Fruit fly (Drosophila melanogaster): ENCODE measurements around the gene eg.

The eg gene

DNA sequence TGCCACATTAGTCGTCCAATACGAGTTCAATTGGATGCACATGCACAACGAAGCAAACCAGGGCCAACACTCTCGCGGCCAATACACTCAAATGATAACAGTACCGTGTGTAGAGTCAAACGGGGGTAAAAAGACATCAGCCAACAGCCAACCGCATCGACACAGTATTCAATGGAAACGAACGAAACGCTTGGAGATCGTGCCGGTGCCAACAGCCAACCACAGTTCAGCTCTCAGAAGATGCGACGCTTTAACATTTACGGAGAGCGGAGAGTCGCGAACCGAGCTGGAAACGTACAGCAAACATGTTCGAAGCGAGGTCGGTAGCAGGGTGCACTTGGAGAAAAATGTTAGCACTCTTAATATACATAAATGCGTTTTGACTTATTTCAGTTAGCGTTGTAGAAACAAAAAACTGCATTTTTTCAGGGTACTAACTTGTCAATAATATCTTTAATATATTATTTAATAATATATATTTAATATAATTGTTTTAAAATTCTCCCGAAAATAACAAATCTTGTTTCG lies 436 bp upstream of the eg start (continued):
- TF ChIP-seq CG33557 (GFP tag; optimal IDR thresholded peaks at IDR 0.05) (peak; percentile 57), repo (GFP tag; optimal IDR thresholded peaks at IDR 0.05) (no peak), shn (GFP tag; optimal IDR thresholded peaks at IDR 0.05) (no peak), Camta (GFP tag; optimal IDR thresholded peaks at IDR 0.05) (no peak), fru (optimal IDR thresholded peaks at IDR 0.05) (no peak), NC2α (GFP tag; optimal IDR thresholded peaks at IDR 0.05) (no peak), Sox102F (GFP tag; optimal IDR thresholded peaks at IDR 0.05) (peak; percentile 77), grau (tag; optimal IDR thresholded peaks at IDR 0.05) (peak; percentile 71), esg (GFP tag; conservative IDR thresholded peaks at IDR 0.05) (peak; percentile 65), az2 (GFP tag; optimal IDR thresholded peaks at IDR 0.05) (peak; percentile 67), CG12104 (GFP tag; optimal IDR thresholded peaks at IDR 0.05) (no peak), pan (optimal IDR thresholded peaks at IDR 0.05) (no peak), pan (GFP tag; optimal IDR thresholded peaks at IDR 0.05 in 1 of 2, IDR thresholded peaks at IDR 0.05 in 1 of 2) (peak in 1 of 2 experiments; percentile 69), Neu2 (GFP tag; optimal IDR thresholded peaks at IDR 0.05; ENCODE audit: borderline replicate concordance) (no peak), CG2875 (GFP tag; optimal IDR thresholded peaks at IDR 0.05) (peak; percentile 43), Dfd (GFP tag; optimal IDR thresholded peaks at IDR 0.05) (no peak), CG5245 (GFP tag; optimal IDR thresholded peaks at IDR 0.05) (peak; percentile 15), CG11723 (GFP tag; optimal IDR thresholded peaks at IDR 0.05) (peak; percentile 47), ftz-f1 (GFP tag; optimal IDR thresholded peaks at IDR 0.05) (no peak), sug (tag; optimal IDR thresholded peaks at IDR 0.05) (no peak), CG6813 (GFP tag; optimal IDR thresholded peaks at IDR 0.05) (peak; percentile 2), chif (GFP tag; optimal IDR thresholded peaks at IDR 0.05) (no peak), E2f1 (GFP tag; IDR thresholded peaks at IDR 0.05) (peak; percentile 52; the same call in 1 of the 2 replicates), CG13296 (GFP tag; optimal IDR thresholded peaks at IDR 0.05) (no peak), CG18599 (GFP tag; optimal IDR thresholded peaks at IDR 0.05) (no peak), nom (GFP tag; optimal IDR thresholded peaks at IDR 0.05) (no peak), CG17829 (tag; optimal IDR thresholded peaks at IDR 0.05) (peak; percentile 80), CG6272 (GFP tag; IDR thresholded peaks at IDR 0.05) (no peak), seq (GFP tag; IDR thresholded peaks at IDR 0.05) (peak; percentile 47; the same call in 1 of the 2 replicates), dm (GFP tag; optimal IDR thresholded peaks at IDR 0.05) (no peak), stwl (tag; optimal IDR thresholded peaks at IDR 0.05) (no peak), Dip3 (GFP tag; optimal IDR thresholded peaks at IDR 0.05) (no peak), CG4404 (GFP tag; IDR thresholded peaks at IDR 0.05) (no peak), CG12942 (GFP tag; optimal IDR thresholded peaks at IDR 0.05) (peak; percentile 27), Dp (GFP tag; optimal IDR thresholded peaks at IDR 0.05) (no peak), ken (GFP tag; IDR thresholded peaks at IDR 0.05) (peak; percentile 52; the same call in 1 of the 3 replicates), CG17568 (GFP tag; optimal IDR thresholded peaks at IDR 0.05) (no peak), CG10267 (tag; optimal IDR thresholded peaks at IDR 0.05) (peak; percentile 73), Ravus (GFP tag; IDR thresholded peaks at IDR 0.05) (peak; percentile 6; the same call in 1 of the 2 replicates), gt (GFP tag; IDR thresholded peaks at IDR 0.05) (no peak), nau (GFP tag; optimal IDR thresholded peaks at IDR 0.05) (no peak), CG9437 (GFP tag; optimal IDR thresholded peaks at IDR 0.05) (peak; percentile 46), org-1 (GFP tag; optimal IDR thresholded peaks at IDR 0.05) (peak; percentile 41), CG15696 (tag; optimal IDR thresholded peaks at IDR 0.05) (peak; percentile 68), jing (GFP tag; optimal IDR thresholded peaks at IDR 0.05) (no peak), CG7839 (tag; optimal IDR thresholded peaks at IDR 0.05) (no peak), CG30403 (GFP tag; optimal IDR thresholded peaks at IDR 0.05) (peak; percentile 52), bowl (GFP tag; IDR thresholded peaks at IDR 0.05) (no peak), CG18764 (GFP tag; optimal IDR thresholded peaks at IDR 0.05) (peak; percentile 41), gce (GFP tag; IDR thresholded peaks at IDR 0.05) (peak; percentile 47; the same call in 1 of the 3 replicates), ERR (GFP tag; optimal IDR thresholded peaks at IDR 0.05) (no peak)

All from whole organism, embryonic.